Fruit fly (Drosophila melanogaster) whole organism, embryonic: Measurements from ENCODE around the gene CG32845.
A peak's percentile ranks its signal among the peaks of the same experiment; 100 is the strongest.

Source experiments
- CG11696 ChIP-seq: fragments of 200-800 bp; sonication (Bioruptor generic); IDR thresholded peaks from 2 replicates; pipeline ENCODE4 v1.3.6; 2022; ENCODE audit warnings: missing biosample characterization, missing genetic modification characterization
- CG11723 ChIP-seq: fragments of 200-800 bp; sonication (Bioruptor generic); optimal IDR thresholded peaks from 2 replicates; lab custom pipeline; 2017; ENCODE audit warnings: missing biosample characterization, mild to moderate bottlenecking, missing genetic modification characterization
- CG12071 ChIP-seq: fragments of 200-800 bp; sonication (Bioruptor generic); optimal IDR thresholded peaks from 3 replicates; lab custom pipeline; 2018; ENCODE audit warnings: missing biosample characterization, mild to moderate bottlenecking, missing genetic modification characterization
- CG12104 ChIP-seq: fragments of 200-800 bp; sonication (Bioruptor generic); optimal IDR thresholded peaks from 3 replicates; lab custom pipeline; 2016; ENCODE audit warnings: missing biosample characterization, missing genetic modification characterization
- CG13894 ChIP-seq: fragments of 200-800 bp; sonication (Bioruptor generic); optimal IDR thresholded peaks from 3 replicates; lab custom pipeline; 2018; ENCODE audit warnings: missing biosample characterization, mild to moderate bottlenecking, missing genetic modification characterization, moderate library complexity
- CG14667 ChIP-seq: fragments of 200-800 bp; sonication (Bioruptor generic); IDR thresholded peaks from 2 replicates; pipeline ENCODE4 v1.3.6; 2022; ENCODE audit warnings: missing biosample characterization, missing genetic modification characterization
- CG15479 ChIP-seq: fragments of 200-800 bp; sonication (Bioruptor generic); optimal IDR thresholded peaks from 3 replicates; lab custom pipeline; 2019; ENCODE audit warnings: missing biosample characterization, mild to moderate bottlenecking, missing genetic modification characterization, moderate library complexity
- CG16813 ChIP-seq: fragments of 200-800 bp; sonication (Bioruptor generic); IDR thresholded peaks from 3 replicates; pipeline ENCODE4 v1.3.6; 2022; ENCODE audit warnings: missing biosample characterization, missing genetic modification characterization; ENCODE audit not compliant: partially characterized antibody
- CG3065 ChIP-seq: fragments of 200-800 bp; sonication (Bioruptor generic); optimal IDR thresholded peaks from 2 replicates; lab custom pipeline; 2016; ENCODE audit warnings: missing biosample characterization, missing genetic modification characterization
- CG4328 ChIP-seq: fragments of 200-800 bp; sonication (Bioruptor generic); optimal IDR thresholded peaks from 3 replicates; lab custom pipeline; 2017; ENCODE audit warnings: missing biosample characterization, missing genetic modification reagents, missing genetic modification characterization
- CG4360 ChIP-seq: fragments of 200-800 bp; sonication (Bioruptor generic); IDR thresholded peaks from 2 replicates; pipeline ENCODE4 v1.3.6; 2022; ENCODE audit warnings: missing biosample characterization, missing genetic modification characterization
- CG43689 ChIP-seq: fragments of 200-800 bp; sonication (Bioruptor generic); IDR thresholded peaks from 2 replicates; pipeline ENCODE4 v1.3.6; 2022; ENCODE audit warnings: missing biosample characterization, missing genetic modification characterization
- CG6854 ChIP-seq: fragments of 200-800 bp; sonication (Bioruptor generic); optimal IDR thresholded peaks from 3 replicates; lab custom pipeline; 2017; ENCODE audit warnings: missing biosample characterization, mild to moderate bottlenecking, missing genetic modification characterization
- CG7556 ChIP-seq: fragments of 200-800 bp; sonication (Bioruptor generic); optimal IDR thresholded peaks from 2 replicates; lab custom pipeline; 2017; ENCODE audit warnings: missing biosample characterization, mild to moderate bottlenecking, missing genetic modification characterization
- CG8924 ChIP-seq: fragments of 200-800 bp; optimal IDR thresholded peaks from 3 replicates; lab custom pipeline; 2019; ENCODE audit warnings: missing biosample characterization, mild to moderate bottlenecking, missing genetic modification characterization, moderate library complexity
- CG9797 ChIP-seq: fragments of 200-800 bp; sonication (Bioruptor generic); optimal IDR thresholded peaks from 3 replicates; lab custom pipeline; 2018; ENCODE audit warnings: missing biosample characterization, mild to moderate bottlenecking, missing genetic modification characterization
- Dll ChIP-seq: fragments of 200-800 bp; sonication (Bioruptor generic); IDR thresholded peaks from 4 replicates; pipeline ENCODE4 v1.3.6; 2022; ENCODE audit warnings: missing biosample characterization, missing genetic modification characterization; ENCODE audit not compliant: partially characterized antibody
- Dp ChIP-seq: fragments of 200-800 bp; sonication (Bioruptor generic); optimal IDR thresholded peaks from 2 replicates; lab custom pipeline; 2018; ENCODE audit warnings: missing biosample characterization, mild to moderate bottlenecking, missing genetic modification characterization, moderate library complexity
- Fer1 ChIP-seq: fragments of 200-800 bp; sonication (Bioruptor generic); optimal IDR thresholded peaks from 2 replicates; lab custom pipeline; 2017; ENCODE audit warnings: missing biosample characterization, mild to moderate bottlenecking, missing genetic modification characterization
- HLH54F ChIP-seq: fragments of 200-800 bp; sonication (Bioruptor generic); optimal IDR thresholded peaks from 3 replicates; lab custom pipeline; 2016; ENCODE audit warnings: missing biosample characterization, missing genetic modification characterization
- HmgD ChIP-seq: fragments of 200-800 bp; sonication (Bioruptor generic); optimal IDR thresholded peaks from 3 replicates; lab custom pipeline; 2016; ENCODE audit warnings: missing biosample characterization, missing genetic modification characterization
- Hr51 ChIP-seq, 2 experiments: fragments of 200-800 bp; sonication (Bioruptor generic); optimal IDR thresholded peaks; 2 replicates in 1 of 2; 3 replicates in 1 of 2; lab custom pipeline; 2016 to 2018; ENCODE audit warnings: missing biosample characterization in 2 of 2, missing genetic modification characterization in 2 of 2, mild to moderate bottlenecking in 1 of 2, moderate library complexity in 1 of 2
- MBD-R2 ChIP-seq: fragments of 200-800 bp; sonication (Bioruptor generic); IDR thresholded peaks from 2 replicates; pipeline ENCODE4 v1.3.6; 2022; ENCODE audit warnings: missing biosample characterization, missing genetic modification characterization
- Pdp1 ChIP-seq, 2 experiments: fragments of 200-800 bp; sonication (Bioruptor generic); optimal IDR thresholded peaks; 3 replicates each; lab custom pipeline; 2016; ENCODE audit warnings: missing biosample characterization in 2 of 2, missing genetic modification characterization in 2 of 2, mild to moderate bottlenecking in 1 of 2, moderate library complexity in 1 of 2
- Sin3A ChIP-seq: fragments of >200 bp; optimal IDR thresholded peaks from 2 replicates; lab custom pipeline; 2018
- Spps ChIP-seq: fragments of 200-800 bp; sonication (Bioruptor generic); optimal IDR thresholded peaks from 2 replicates; lab custom pipeline; 2018; ENCODE audit warnings: missing biosample characterization, mild to moderate bottlenecking, missing genetic modification characterization
- Sry-β ChIP-seq: fragments of 200-800 bp; sonication (Bioruptor generic); optimal IDR thresholded peaks from 2 replicates; lab custom pipeline; 2018; ENCODE audit warnings: missing biosample characterization, mild to moderate bottlenecking, missing genetic modification characterization, moderate library complexity
- Xrp1 ChIP-seq: fragments of 200-800 bp; sonication (Bioruptor generic); IDR thresholded peaks from 2 replicates; pipeline ENCODE4 v1.3.6; 2022; ENCODE audit warnings: missing biosample characterization, missing genetic modification characterization
- ash1 ChIP-seq: fragments of 200-800 bp; sonication (Bioruptor generic); optimal IDR thresholded peaks from 2 replicates; lab custom pipeline; 2018; ENCODE audit warnings: missing biosample characterization, mild to moderate bottlenecking, missing genetic modification characterization
- bigmax ChIP-seq: fragments of 200-800 bp; sonication (Bioruptor generic); optimal IDR thresholded peaks from 2 replicates; lab custom pipeline; 2018; ENCODE audit warnings: missing biosample characterization, mild to moderate bottlenecking, missing genetic modification characterization
- chinmo ChIP-seq: fragments of 200-800 bp; sonication (Bioruptor generic); IDR thresholded peaks from 4 replicates; pipeline ENCODE4 v1.3.6; 2022; ENCODE audit warnings: missing biosample characterization, missing genetic modification characterization; ENCODE audit not compliant: partially characterized antibody
- chm ChIP-seq: fragments of 200-800 bp; sonication (Bioruptor generic); IDR thresholded peaks from 2 replicates; pipeline ENCODE4 v1.3.6; 2022; ENCODE audit warnings: missing biosample characterization, missing genetic modification characterization
- crc ChIP-seq: fragments of 200-800 bp; sonication (Bioruptor generic); optimal IDR thresholded peaks from 2 replicates; lab custom pipeline; 2016; ENCODE audit warnings: missing biosample characterization, missing genetic modification characterization
- dati ChIP-seq: fragments of 200-800 bp; sonication (Bioruptor generic); IDR thresholded peaks from 2 replicates; pipeline ENCODE4 v1.3.6; 2022; ENCODE audit warnings: missing biosample characterization, missing genetic modification characterization
- dm ChIP-seq: fragments of 200-800 bp; sonication (Bioruptor generic); optimal IDR thresholded peaks from 3 replicates; lab custom pipeline; 2016; ENCODE audit warnings: missing biosample characterization, missing genetic modification characterization
- emc ChIP-seq: fragments of 200-800 bp; sonication (Bioruptor generic); optimal IDR thresholded peaks from 2 replicates; lab custom pipeline; 2016; ENCODE audit warnings: missing biosample characterization, missing genetic modification characterization
- h ChIP-seq: fragments of >200 bp; optimal IDR thresholded peaks from 2 replicates; lab custom pipeline; 2017
- nerfin-1 ChIP-seq: fragments of 200-800 bp; sonication (Bioruptor generic); optimal IDR thresholded peaks from 3 replicates; lab custom pipeline; 2019; ENCODE audit warnings: missing biosample characterization, mild to moderate bottlenecking, missing genetic modification characterization, moderate library complexity
- otp ChIP-seq: fragments of 200-800 bp; sonication (Bioruptor generic); IDR thresholded peaks from 3 replicates; pipeline ENCODE4, ENCODE4 v1.3.6; 2022; ENCODE audit warnings: missing biosample characterization, missing genetic modification characterization
- pan ChIP-seq, 4 experiments: fragments of >200 bp in 3 of 4; fragments of 200-800 bp in 1 of 4; sonication (Bioruptor generic) in 1 of 4; optimal IDR thresholded peaks in 3 of 4; IDR thresholded peaks in 1 of 4; 2 replicates each; pipeline versions ENCODE4 v1.3.6 to Lab custom; 2017 to 2022; ENCODE audit warnings: missing biosample characterization in 2 of 4, missing genetic modification characterization in 2 of 4, mixed read lengths in 1 of 4
- phol ChIP-seq: fragments of 200-800 bp; sonication (Bioruptor generic); optimal IDR thresholded peaks from 3 replicates; lab custom pipeline; 2018; ENCODE audit warnings: missing biosample characterization, mild to moderate bottlenecking, missing genetic modification characterization, moderate library complexity
- prd ChIP-seq, 3 experiments: fragments of >200 bp in 2 of 3; fragments of 200-800 bp in 1 of 3; sonication (Bioruptor generic) in 1 of 3; optimal IDR thresholded peaks in 2 of 3; IDR thresholded peaks in 1 of 3; 2 replicates in 2 of 3; 3 replicates in 1 of 3; pipeline versions ENCODE4 v1.3.6 to Lab custom; 2017 to 2022; ENCODE audit warnings: missing biosample characterization in 1 of 3, missing genetic modification characterization in 1 of 3
- psq ChIP-seq: fragments of 200-800 bp; sonication (Bioruptor generic); optimal IDR thresholded peaks from 2 replicates; lab custom pipeline; 2017; ENCODE audit warnings: missing biosample characterization, missing genetic modification characterization
- stc ChIP-seq: fragments of 200-800 bp; sonication (Bioruptor generic); IDR thresholded peaks from 2 replicates; pipeline ENCODE4 v1.3.6; 2022; ENCODE audit warnings: missing biosample characterization, missing genetic modification characterization
- stwl ChIP-seq: fragments of 200-800 bp; sonication (Bioruptor generic); optimal IDR thresholded peaks from 3 replicates; lab custom pipeline; 2018; ENCODE audit warnings: missing biosample characterization, mild to moderate bottlenecking, missing genetic modification characterization, moderate library complexity
- tap ChIP-seq: fragments of 200-800 bp; optimal IDR thresholded peaks from 3 replicates; lab custom pipeline; 2019; ENCODE audit warnings: missing biosample characterization, mild to moderate bottlenecking, missing genetic modification characterization, moderate library complexity
- toy ChIP-seq: fragments of 200-800 bp; sonication (Bioruptor generic); IDR thresholded peaks from 2 replicates; pipeline ENCODE4 v1.3.6; 2022; ENCODE audit warnings: missing biosample characterization, missing genetic modification characterization
- ttk ChIP-seq: fragments of 200-800 bp; sonication (Bioruptor generic); IDR thresholded peaks from 2 replicates; pipeline ENCODE4 v2.1.2; 2022; ENCODE audit warnings: missing biosample characterization, missing genetic modification characterization
- wdn ChIP-seq: fragments of 200-800 bp; sonication (Bioruptor generic); IDR thresholded peaks from 2 replicates; pipeline ENCODE4 v1.3.6; 2022; ENCODE audit warnings: missing biosample characterization, missing genetic modification characterization

Gene CG32845

dm6 chr3L:270760-271500 is 2.3 kb downstream of the CG32845 start, which contains the start of gene miple2 (continued):
- TF ChIP-seq emc (no peak), dm (GFP tag; lab: Kevin White, UChicago) (peak; percentile 44), bigmax (GFP tag; lab: Kevin White, UChicago) (peak; percentile 7), stwl (tag; lab: Kevin White, UChicago) (no peak), ash1 (no peak), CG14667 (GFP tag; lab: Robert Waterston, UW) (no peak), prd (optimal IDR thresholded peaks at IDR 0.05; lab: Kevin White, UChicago) (no peak), prd (GFP tag; IDR thresholded peaks at IDR 0.05; lab: Robert Waterston, UW) (peak; percentile 44; the same call in 1 of the 3 replicates), CG6854 (peak; percentile 31), phol (tag; lab: Kevin White, UChicago) (peak; percentile 47), Pdp1 (GFP tag; optimal IDR thresholded peaks at IDR 0.05; lab: Kevin White, UChicago) (peak; percentile 20 to 100), CG12071 (GFP tag; lab: Kevin White, UChicago) (peak; percentile 13), toy (GFP tag; lab: Robert Waterston, UW) (no peak), CG7556 (GFP tag; lab: Kevin White, UChicago) (peak; percentile 79), tap (tag; lab: Kevin White, UChicago) (peak; percentile 1), Fer1 (peak; percentile 56), CG12104 (GFP tag; lab: Kevin White, UChicago) (peak; percentile 38), crc (peak; percentile 19), wdn (GFP tag; lab: Robert Waterston, UW) (no peak), CG9797 (GFP tag; lab: Kevin White, UChicago) (no peak), CG4360 (GFP tag; lab: Robert Waterston, UW) (no peak), chinmo (GFP tag; lab: Robert Waterston, UW) (peak; percentile 68; the same call in 3 of the 4 replicates), CG3065 (GFP tag; lab: Kevin White, UChicago) (no peak), CG15479 (GFP tag; lab: Kevin White, UChicago) (peak; percentile 93), ttk (GFP tag; lab: Robert Waterston, UW) (no peak), Sry-β (GFP tag; lab: Kevin White, UChicago) (peak; percentile 44), CG4328 (GFP tag; lab: Kevin White, UChicago) (peak; percentile 75), Xrp1 (GFP tag; lab: Robert Waterston, UW) (peak; percentile 60), Dp (GFP tag; lab: Kevin White, UChicago) (no peak), stc (GFP tag; lab: Robert Waterston, UW) (no peak), chm (GFP tag; lab: Robert Waterston, UW) (0 out of 2 replicates have a peak, but pooled peaks have one; percentile 39), CG11723 (GFP tag; lab: Kevin White, UChicago) (no peak), psq (peak; percentile 15), CG13894 (tag; lab: Kevin White, UChicago) (peak; percentile 46), dati (no peak), Sin3A (lab: Kevin White, UChicago) (no peak), CG8924 (tag; lab: Kevin White, UChicago) (peak; percentile 34), HLH54F (GFP tag; lab: Kevin White, UChicago) (peak; percentile 49), otp (GFP tag; lab: Robert Waterston, UW) (no peak), HmgD (GFP tag; lab: Kevin White, UChicago) (no peak), MBD-R2 (GFP tag; lab: Robert Waterston, UW) (no peak), nerfin-1 (peak; percentile 55), CG11696 (GFP tag; lab: Robert Waterston, UW) (no peak), h (lab: Kevin White, UChicago) (no peak), Spps (tag; lab: Kevin White, UChicago) (peak; percentile 6), CG16813 (GFP tag; lab: Robert Waterston, UW) (no peak), pan (optimal IDR thresholded peaks at IDR 0.05; lab: Kevin White, UChicago) (no peak), pan (GFP tag; optimal IDR thresholded peaks at IDR 0.05 in 1 of 2, IDR thresholded peaks at IDR 0.05 in 1 of 2) (no peak), Dll (no peak), CG43689 (GFP tag; lab: Robert Waterston, UW) (no peak), Hr51 (GFP tag; optimal IDR thresholded peaks at IDR 0.05; lab: Kevin White, UChicago) (peak; percentile 11 to 62)
